Worm (Caenorhabditis elegans) whole organism, midembryonic: Measurements from ENCODE around the gene alh-12.

ENCODE experiments used
- T22C8.4 ChIP-seq: fragments of 200-800 bp; sonication (Bioruptor generic); IDR thresholded peaks from 2 replicates; pipeline ENCODE4 v1.3.6; 2022; ENCODE audit warnings: missing genetic modification characterization, missing compliant biosample characterization
- cog-1 ChIP-seq: sonication (generic microtip); optimal IDR thresholded peaks from 2 replicates; lab custom pipeline; 2016; ENCODE audit warnings: missing genetic modification characterization, missing compliant biosample characterization
- flt-1 ChIP-seq: fragments of 200-800 bp; sonication (Bioruptor generic); IDR thresholded peaks from 2 replicates; pipeline ENCODE4 v1.3.6; 2022; ENCODE audit warnings: missing genetic modification characterization, missing compliant biosample characterization
- klf-2 ChIP-seq: fragments of 200-800 bp; sonication (Bioruptor generic); conservative IDR thresholded peaks from 2 replicates; pipeline ENCODE4 v1.3.6; 2022; ENCODE audit warnings: missing genetic modification reagents, missing genetic modification characterization, missing compliant biosample characterization
- med-1 ChIP-seq: sonication (generic microtip); optimal IDR thresholded peaks from 2 replicates; lab custom pipeline; 2017; ENCODE audit warnings: missing genetic modification characterization, mild to moderate bottlenecking, missing compliant biosample characterization, antibody characterized with exemption, missing genetic modification reagents; ENCODE audit not compliant: insufficient read depth
- ref-1 ChIP-seq: fragments of 200-800 bp; sonication (Bioruptor generic); conservative IDR thresholded peaks from 2 replicates; pipeline ENCODE4 v1.3.6; 2022; ENCODE audit warnings: missing genetic modification reagents, missing genetic modification characterization, missing compliant biosample characterization

- TF ChIP-seq klf-2 (GFP tag; lab: Robert Waterston, UW) (no peak), flt-1 (GFP tag; lab: Robert Waterston, UW) (no peak), ref-1 (GFP tag; lab: Robert Waterston, UW) (no peak), cog-1 (tag; lab: Kevin White, UChicago) (no peak), med-1 (no peak), T22C8.4 (GFP tag; lab: Robert Waterston, UW) (no peak)
These were observed 34.4 kb downstream of the alh-12 start for ce11 chrIII:7488303-7488702.
